Fruit fly (Drosophila melanogaster) whole organism: ENCODE measurements around the gene jub.

Source experiments
- CG8478 ChIP-seq: fragments of >200 bp; optimal IDR thresholded peaks from 2 replicates; lab custom pipeline; 2018; ENCODE audit warnings: inconsistent platforms
- Dll ChIP-seq: fragments of >200 bp; optimal IDR thresholded peaks from 2 replicates; lab custom pipeline; 2017
- EcR ChIP-seq, 2 experiments: fragments of >200 bp; optimal IDR thresholded peaks; 2 replicates each; lab custom pipeline; 2017; ENCODE audit warnings: missing biosample characterization in 2 of 2, missing genetic modification characterization in 2 of 2, missing genetic modification reagents in 2 of 2
- pan ChIP-seq: fragments of >200 bp; optimal IDR thresholded peaks from 2 replicates; lab custom pipeline; 2017
- psq ChIP-seq: fragments of >200 bp; optimal IDR thresholded peaks from 2 replicates; lab custom pipeline; 2017
- usp ChIP-seq: fragments of >200 bp; optimal IDR thresholded peaks from 2 replicates; lab custom pipeline; 2017; ENCODE audit warnings: missing biosample characterization, missing genetic modification characterization, mixed read lengths

DNA sequence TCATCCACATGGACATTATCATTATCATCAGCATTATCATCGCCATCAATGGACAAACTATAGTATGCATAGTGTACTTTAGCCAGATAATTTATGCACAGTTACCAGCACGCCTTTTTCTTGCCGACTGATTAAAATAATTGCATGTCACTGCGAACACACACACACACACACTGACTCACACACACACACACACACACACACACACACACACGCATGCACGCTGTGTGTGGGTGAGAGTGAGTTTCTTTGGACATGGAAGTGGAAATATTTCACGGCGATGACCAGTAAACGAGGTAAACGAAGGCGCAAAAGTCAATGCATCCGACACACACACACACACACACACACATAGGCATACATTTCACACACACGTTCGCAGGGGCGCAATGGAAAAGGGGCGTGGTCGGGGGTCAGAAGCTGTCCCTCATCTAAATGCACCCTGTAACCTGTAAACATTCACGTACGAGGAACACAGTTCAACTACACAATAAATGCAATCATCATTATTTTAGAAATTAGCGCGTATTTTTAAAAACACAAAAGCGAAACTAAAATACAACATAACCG, 14.3 kb upstream of the jub start:
- no peak for TF ChIP-seq usp (GFP tag; lab: Kevin White, UChicago)
- TF ChIP-seq Dll (lab: Kevin White, UChicago) = no peak
- no peak for TF ChIP-seq EcR (GFP tag; optimal IDR thresholded peaks at IDR 0.05; lab: Kevin White, UChicago)
- no peak for TF ChIP-seq psq (lab: Kevin White, UChicago)
- TF ChIP-seq pan (lab: Kevin White, UChicago) = no peak
- no peak for TF ChIP-seq CG8478 (lab: Kevin White, UChicago)
